Fruit fly (Drosophila melanogaster) whole organism, embryonic: ENCODE data around the gene Ank2.

Source experiments
- B-H1 ChIP-seq: fragments of 200-800 bp; sonication (Bioruptor generic); IDR thresholded peaks from 3 replicates; pipeline ENCODE4 v1.3.6; 2022; ENCODE audit warnings: missing biosample characterization, missing genetic modification characterization
- CG10462 ChIP-seq: fragments of 200-800 bp; sonication (Bioruptor generic); optimal IDR thresholded peaks from 2 replicates; lab custom pipeline; 2016; ENCODE audit warnings: missing biosample characterization, missing genetic modification characterization
- CG10979 ChIP-seq: fragments of 200-800 bp; sonication (Bioruptor generic); optimal IDR thresholded peaks from 2 replicates; lab custom pipeline; 2018; ENCODE audit warnings: missing biosample characterization, mild to moderate bottlenecking, missing genetic modification characterization, moderate library complexity
- CG11560 ChIP-seq: fragments of 200-800 bp; sonication (Bioruptor generic); IDR thresholded peaks from 3 replicates; pipeline ENCODE4 v1.3.6; 2022; ENCODE audit warnings: missing biosample characterization, missing genetic modification characterization
- CG11696 ChIP-seq: fragments of 200-800 bp; sonication (Bioruptor generic); IDR thresholded peaks from 2 replicates; pipeline ENCODE4 v1.3.6; 2022; ENCODE audit warnings: missing biosample characterization, missing genetic modification characterization
- CG14050 ChIP-seq: fragments of 200-800 bp; sonication (Bioruptor generic); IDR thresholded peaks from 3 replicates; pipeline ENCODE4 v1.3.6; 2022; ENCODE audit warnings: missing biosample characterization, missing genetic modification characterization
- CG14860 ChIP-seq: fragments of 200-800 bp; sonication (Bioruptor generic); IDR thresholded peaks from 3 replicates; pipeline ENCODE4 v1.3.6; 2022; ENCODE audit warnings: missing biosample characterization, missing genetic modification characterization; ENCODE audit not compliant: partially characterized antibody
- CG15601 ChIP-seq: fragments of 200-800 bp; sonication (Bioruptor generic); optimal IDR thresholded peaks from 3 replicates; lab custom pipeline; 2019; ENCODE audit warnings: missing biosample characterization, mild to moderate bottlenecking, missing genetic modification characterization, moderate library complexity
- CG17186 ChIP-seq: fragments of 200-800 bp; sonication (Bioruptor generic); optimal IDR thresholded peaks from 3 replicates; lab custom pipeline; 2017; ENCODE audit warnings: missing biosample characterization, missing genetic modification reagents, missing genetic modification characterization
- CG18619 ChIP-seq: fragments of 200-800 bp; sonication (Bioruptor generic); optimal IDR thresholded peaks from 3 replicates; lab custom pipeline; 2017; ENCODE audit warnings: missing biosample characterization, mild to moderate bottlenecking, missing genetic modification characterization
- CG2129 ChIP-seq: fragments of 200-800 bp; sonication (Bioruptor generic); IDR thresholded peaks from 2 replicates; pipeline ENCODE4 v1.3.6; 2022; ENCODE audit warnings: missing biosample characterization, missing genetic modification characterization; ENCODE audit not compliant: partially characterized antibody
- CG30431 ChIP-seq: fragments of 200-800 bp; sonication (Bioruptor generic); optimal IDR thresholded peaks from 2 replicates; lab custom pipeline; 2017; ENCODE audit warnings: missing biosample characterization, missing genetic modification characterization
- CG31224 ChIP-seq: fragments of 200-800 bp; sonication (Bioruptor generic); IDR thresholded peaks from 2 replicates; pipeline ENCODE4 v1.3.6; 2022; ENCODE audit warnings: missing biosample characterization, missing genetic modification characterization
- CG4282 ChIP-seq: fragments of 200-800 bp; sonication (Bioruptor generic); optimal IDR thresholded peaks from 2 replicates; lab custom pipeline; 2016; ENCODE audit warnings: missing biosample characterization, missing genetic modification characterization
- CG4820 ChIP-seq: fragments of 200-800 bp; sonication (Bioruptor generic); optimal IDR thresholded peaks from 3 replicates; lab custom pipeline; 2016; ENCODE audit warnings: missing biosample characterization, missing genetic modification characterization
- CG4854 ChIP-seq: fragments of 200-800 bp; sonication (Bioruptor generic); optimal IDR thresholded peaks from 2 replicates; lab custom pipeline; 2016; ENCODE audit warnings: missing biosample characterization, missing genetic modification characterization, inconsistent platforms
- CG8765 ChIP-seq: fragments of 200-800 bp; sonication (Bioruptor generic); IDR thresholded peaks from 2 replicates; pipeline ENCODE4 v1.3.6; 2022; ENCODE audit warnings: missing biosample characterization, missing genetic modification characterization
- CG8924 ChIP-seq: fragments of 200-800 bp; optimal IDR thresholded peaks from 3 replicates; lab custom pipeline; 2019; ENCODE audit warnings: missing biosample characterization, mild to moderate bottlenecking, missing genetic modification characterization, moderate library complexity
- CG9727 ChIP-seq: fragments of 200-800 bp; sonication (Bioruptor generic); optimal IDR thresholded peaks from 3 replicates; lab custom pipeline; 2017; ENCODE audit warnings: missing biosample characterization, mild to moderate bottlenecking, missing genetic modification characterization
- ERR ChIP-seq: fragments of 200-800 bp; sonication (Bioruptor generic); optimal IDR thresholded peaks from 2 replicates; lab custom pipeline; 2016; ENCODE audit warnings: missing biosample characterization, missing genetic modification characterization
- Ets65A ChIP-seq: fragments of 200-800 bp; sonication (Bioruptor generic); peaks from one replicate; lab custom pipeline; 2016; ENCODE audit warnings: missing biosample characterization, missing genetic modification characterization
- GATAe ChIP-seq: fragments of 200-800 bp; sonication (Bioruptor generic); conservative IDR thresholded peaks from 2 replicates; pipeline ENCODE4 v1.3.6; 2022; ENCODE audit warnings: missing biosample characterization, missing genetic modification characterization
- Hmx ChIP-seq: fragments of 200-800 bp; sonication (Bioruptor generic); optimal IDR thresholded peaks from 2 replicates; lab custom pipeline; 2016; ENCODE audit warnings: missing biosample characterization, missing genetic modification characterization
- Mad ChIP-seq: fragments of 200-800 bp; sonication (Bioruptor generic); optimal IDR thresholded peaks from 2 replicates; lab custom pipeline; 2016; ENCODE audit warnings: missing biosample characterization, missing genetic modification characterization
- Rx ChIP-seq: fragments of 200-800 bp; sonication (Bioruptor generic); IDR thresholded peaks from 2 replicates; pipeline ENCODE4 v1.3.6; 2022; ENCODE audit warnings: missing biosample characterization, missing genetic modification characterization
- Usf ChIP-seq: fragments of 200-800 bp; sonication (Bioruptor generic); optimal IDR thresholded peaks from 2 replicates; lab custom pipeline; 2017; ENCODE audit warnings: missing genotype, missing biosample characterization, missing genetic modification characterization
- ash1 ChIP-seq: fragments of 200-800 bp; sonication (Bioruptor generic); optimal IDR thresholded peaks from 2 replicates; lab custom pipeline; 2018; ENCODE audit warnings: missing biosample characterization, mild to moderate bottlenecking, missing genetic modification characterization
- cato ChIP-seq: fragments of 200-800 bp; sonication (Bioruptor generic); optimal IDR thresholded peaks from 2 replicates; lab custom pipeline; 2016; ENCODE audit warnings: missing biosample characterization, missing genetic modification characterization, borderline replicate concordance
- cg ChIP-seq: fragments of 200-800 bp; sonication (Bioruptor generic); optimal IDR thresholded peaks from 3 replicates; lab custom pipeline; 2019; ENCODE audit warnings: missing biosample characterization, mild to moderate bottlenecking, missing genetic modification characterization, moderate library complexity
- corto ChIP-seq: fragments of 200-800 bp; sonication (Bioruptor generic); optimal IDR thresholded peaks from 2 replicates; lab custom pipeline; 2016; ENCODE audit warnings: missing biosample characterization, mild to moderate bottlenecking, missing genetic modification characterization, moderate library complexity
- crc ChIP-seq: fragments of 200-800 bp; sonication (Bioruptor generic); optimal IDR thresholded peaks from 2 replicates; lab custom pipeline; 2016; ENCODE audit warnings: missing biosample characterization, missing genetic modification characterization
- dati ChIP-seq: fragments of 200-800 bp; sonication (Bioruptor generic); IDR thresholded peaks from 2 replicates; pipeline ENCODE4 v1.3.6; 2022; ENCODE audit warnings: missing biosample characterization, missing genetic modification characterization
- dimm ChIP-seq: fragments of 200-800 bp; sonication (Bioruptor generic); IDR thresholded peaks from 2 replicates; pipeline ENCODE4 v1.3.6; 2022; ENCODE audit warnings: missing biosample characterization, missing genetic modification characterization
- esg ChIP-seq: fragments of 200-800 bp; sonication (Bioruptor generic); conservative IDR thresholded peaks from 2 replicates; pipeline ENCODE4 v1.3.6; 2022; ENCODE audit warnings: missing biosample characterization, missing genetic modification characterization
- fd3F ChIP-seq: fragments of 200-800 bp; sonication (Bioruptor generic); optimal IDR thresholded peaks from 2 replicates; lab custom pipeline; 2018; ENCODE audit warnings: missing biosample characterization, mild to moderate bottlenecking, missing genetic modification characterization, moderate library complexity
- ftz-f1 ChIP-seq: fragments of 200-800 bp; sonication (Bioruptor generic); optimal IDR thresholded peaks from 2 replicates; lab custom pipeline; 2016; ENCODE audit warnings: missing biosample characterization, missing genetic modification characterization
- hbn ChIP-seq: fragments of 200-800 bp; sonication (Bioruptor generic); IDR thresholded peaks from 2 replicates; pipeline ENCODE4 v1.3.6; 2022; ENCODE audit warnings: missing biosample characterization, missing genetic modification characterization; ENCODE audit not compliant: partially characterized antibody
- hkb ChIP-seq, 2 experiments: fragments of 200-800 bp in 1 of 2; fragments of >200 bp in 1 of 2; sonication (Bioruptor generic) in 1 of 2; IDR thresholded peaks in 1 of 2; optimal IDR thresholded peaks in 1 of 2; 2 replicates each; pipeline versions ENCODE4 v1.3.6 to Lab custom; 2017 to 2022; ENCODE audit warnings: missing biosample characterization in 1 of 2, missing genetic modification characterization in 1 of 2
- kah ChIP-seq: fragments of 200-800 bp; sonication (Bioruptor generic); optimal IDR thresholded peaks from 2 replicates; lab custom pipeline; 2018; ENCODE audit warnings: missing biosample characterization, mild to moderate bottlenecking, missing genetic modification characterization
- klu ChIP-seq: fragments of 200-800 bp; sonication (Bioruptor generic); IDR thresholded peaks from 2 replicates; pipeline ENCODE4 v1.3.6; 2022; ENCODE audit warnings: missing biosample characterization, missing genetic modification characterization
- knrl ChIP-seq: fragments of 200-800 bp; sonication (Bioruptor generic); IDR thresholded peaks from 3 replicates; pipeline ENCODE4 v1.3.6; 2022; ENCODE audit warnings: missing biosample characterization, missing genetic modification characterization; ENCODE audit not compliant: partially characterized antibody
- mld ChIP-seq: fragments of 200-800 bp; sonication (Bioruptor generic); IDR thresholded peaks from 3 replicates; pipeline ENCODE4 v1.3.6; 2022; ENCODE audit warnings: missing biosample characterization, missing genetic modification characterization; ENCODE audit not compliant: partially characterized antibody
- phol ChIP-seq: fragments of 200-800 bp; sonication (Bioruptor generic); optimal IDR thresholded peaks from 3 replicates; lab custom pipeline; 2018; ENCODE audit warnings: missing biosample characterization, mild to moderate bottlenecking, missing genetic modification characterization, moderate library complexity
- psq ChIP-seq: fragments of 200-800 bp; sonication (Bioruptor generic); optimal IDR thresholded peaks from 2 replicates; lab custom pipeline; 2017; ENCODE audit warnings: missing biosample characterization, missing genetic modification characterization
- sens ChIP-seq: fragments of 200-800 bp; sonication (Bioruptor generic); peaks from one replicate; lab custom pipeline; 2016; ENCODE audit warnings: missing biosample characterization, missing genetic modification characterization
- sima ChIP-seq: fragments of 200-800 bp; sonication (Bioruptor generic); optimal IDR thresholded peaks from 2 replicates; lab custom pipeline; 2016; ENCODE audit warnings: missing biosample characterization, missing genetic modification characterization
- sisA ChIP-seq: fragments of 200-800 bp; sonication (Bioruptor generic); IDR thresholded peaks from 2 replicates; pipeline ENCODE4 v1.3.6; 2022; ENCODE audit warnings: missing biosample characterization, missing genetic modification characterization
- slp2 ChIP-seq: fragments of 200-800 bp; sonication (Bioruptor generic); optimal IDR thresholded peaks from 2 replicates; lab custom pipeline; 2016; ENCODE audit warnings: missing biosample characterization, missing genetic modification characterization
- sqz ChIP-seq: fragments of 200-800 bp; sonication (Bioruptor generic); optimal IDR thresholded peaks from 3 replicates; lab custom pipeline; 2018; ENCODE audit warnings: missing biosample characterization, mild to moderate bottlenecking, missing genetic modification characterization

Ank2 gene

DNA sequence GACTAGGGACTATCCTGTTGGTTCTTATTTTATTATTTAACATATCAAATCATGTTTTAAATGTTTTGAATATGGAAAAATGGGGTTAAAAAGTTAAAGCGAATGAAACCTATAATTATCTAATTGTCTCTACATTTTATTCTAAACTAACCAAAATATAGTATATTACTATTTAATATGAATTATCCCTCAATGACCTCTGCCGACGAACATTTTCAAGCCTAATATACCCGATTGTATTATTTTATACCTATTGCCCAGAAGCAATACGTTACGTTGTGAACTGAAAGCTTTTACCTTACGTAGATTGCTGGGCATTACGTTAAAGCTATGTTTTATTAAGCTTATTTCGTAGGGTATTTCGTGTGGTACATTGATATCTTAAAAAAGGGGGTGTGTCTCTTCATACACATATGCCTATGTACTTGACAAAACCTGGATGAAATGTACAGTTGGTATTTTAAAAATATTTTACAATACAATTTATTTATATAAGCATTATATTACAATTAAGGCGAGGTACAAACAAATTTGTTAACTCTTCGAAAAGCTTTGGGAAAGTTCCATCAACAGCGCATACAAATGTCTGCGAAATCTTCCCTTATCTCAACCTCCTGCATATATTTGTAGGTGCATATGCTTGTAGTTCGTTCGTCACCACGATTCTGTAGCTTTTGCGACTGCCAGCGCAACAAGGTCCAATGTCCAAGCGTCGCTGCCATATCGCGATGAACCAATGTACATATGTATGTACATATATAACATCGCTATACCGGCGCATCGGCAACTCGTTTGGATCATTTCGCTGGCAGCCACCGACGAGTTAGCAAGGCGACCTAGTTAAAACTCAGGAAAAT is 594 bp upstream of the Ank2 start, which contains the start of gene Mcad (continued):
- TF ChIP-seq crc (GFP tag; lab: Kevin White, UChicago) (no peak), esg (GFP tag; lab: Robert Waterston, UW) (peak; percentile 94), Mad (GFP tag; lab: Kevin White, UChicago) (peak; percentile 53), sens (peak; percentile 89), CG4282 (GFP tag; lab: Kevin White, UChicago) (no peak), corto (peak; percentile 98), CG17186 (GFP tag; lab: Kevin White, UChicago) (peak; percentile 59), phol (peak; percentile 98), sqz (GFP tag; lab: Kevin White, UChicago) (peak; percentile 67), CG10979 (peak; percentile 95), CG30431 (peak; percentile 23), hbn (no peak), CG10462 (GFP tag; lab: Kevin White, UChicago) (peak; percentile 44), CG31224 (GFP tag; lab: Robert Waterston, UW) (peak; percentile 73), B-H1 (GFP tag; lab: Robert Waterston, UW) (peak; percentile 82), knrl (GFP tag; lab: Robert Waterston, UW) (no peak), Hmx (GFP tag; lab: Kevin White, UChicago) (peak; percentile 80), cato (GFP tag; lab: Kevin White, UChicago) (peak; percentile 51), Ets65A (peak; percentile 94), CG4854 (GFP tag; lab: Kevin White, UChicago) (peak; percentile 79), CG11560 (tag; lab: Robert Waterston, UW) (peak; percentile 84), GATAe (GFP tag; lab: Robert Waterston, UW) (peak; percentile 60), ftz-f1 (GFP tag; lab: Kevin White, UChicago) (no peak), psq (peak; percentile 51), Rx (GFP tag; lab: Robert Waterston, UW) (peak; percentile 88), CG8924 (tag; lab: Kevin White, UChicago) (peak; percentile 90), kah (peak; percentile 98), fd3F (GFP tag; lab: Kevin White, UChicago) (peak; percentile 64), CG15601 (peak; percentile 54), cg (GFP tag; lab: Kevin White, UChicago) (no peak), dati (GFP tag; lab: Robert Waterston, UW) (peak; percentile 55; the same call in 1 of the 2 replicates), CG14860 (no peak), dimm (GFP tag; lab: Robert Waterston, UW) (peak; percentile 67), klu (GFP tag; lab: Robert Waterston, UW) (peak; percentile 91), sima (GFP tag; lab: Kevin White, UChicago) (no peak), mld (GFP tag; lab: Robert Waterston, UW) (no peak), ash1 (peak; percentile 43), CG8765 (GFP tag; lab: Robert Waterston, UW) (no peak; the same call in 1 of the 2 replicates), CG14050 (GFP tag; lab: Robert Waterston, UW) (peak; percentile 79), ERR (GFP tag; lab: Kevin White, UChicago) (peak; percentile 38), CG9727 (GFP tag; lab: Kevin White, UChicago) (peak; percentile 90), slp2 (GFP tag; lab: Kevin White, UChicago) (peak; percentile 53), CG4820 (GFP tag; lab: Kevin White, UChicago) (peak; percentile 93), CG2129 (GFP tag; lab: Robert Waterston, UW) (no peak), CG18619 (GFP tag; lab: Kevin White, UChicago) (peak; percentile 84), CG11696 (peak; percentile 16; the same call in 1 of the 2 replicates), Usf (GFP tag; lab: Kevin White, UChicago) (peak; percentile 54), hkb (optimal IDR thresholded peaks at IDR 0.05; lab: Kevin White, UChicago) (no peak), hkb (GFP tag; IDR thresholded peaks at IDR 0.05; lab: Robert Waterston, UW) (peak; percentile 94), sisA (GFP tag; lab: Robert Waterston, UW) (peak; percentile 96)
